Fruit fly (Drosophila melanogaster) whole organism, embryonic: ENCODE results near the gene CG31729.
A peak's percentile ranks its signal among the peaks of the same experiment; 100 is the strongest.

Experiments used
- Antp ChIP-seq: fragments of 200-800 bp; sonication (Bioruptor generic); optimal IDR thresholded peaks from 3 replicates; lab custom pipeline; 2016; ENCODE audit warnings: missing biosample characterization, missing genetic modification characterization
- BEAF-32 ChIP-seq: fragments of 200-800 bp; sonication (Bioruptor generic); optimal IDR thresholded peaks from 3 replicates; lab custom pipeline; 2017; ENCODE audit warnings: missing biosample characterization, missing genetic modification characterization, mild to moderate bottlenecking, moderate library complexity, missing genetic modification reagents
- Bgb ChIP-seq: fragments of 200-800 bp; sonication (Bioruptor generic); IDR thresholded peaks from 2 replicates; pipeline ENCODE4 v1.3.6; 2022; ENCODE audit warnings: missing biosample characterization, missing genetic modification characterization; ENCODE audit not compliant: partially characterized antibody
- CG10267 ChIP-seq: fragments of 200-800 bp; sonication (Bioruptor generic); optimal IDR thresholded peaks from 2 replicates; lab custom pipeline; 2018; ENCODE audit warnings: missing biosample characterization, mild to moderate bottlenecking, missing genetic modification characterization, moderate library complexity
- CG10321 ChIP-seq: fragments of 200-800 bp; sonication (Bioruptor generic); IDR thresholded peaks from 2 replicates; pipeline ENCODE4 v1.3.6; 2022; ENCODE audit warnings: missing biosample characterization, missing genetic modification characterization
- CG10366 ChIP-seq: fragments of 200-800 bp; sonication (Bioruptor generic); IDR thresholded peaks from 2 replicates; pipeline ENCODE4 v1.3.6; 2022; ENCODE audit warnings: missing biosample characterization, missing genetic modification characterization
- CG11093 ChIP-seq: fragments of 200-800 bp; sonication (Bioruptor generic); IDR thresholded peaks from 3 replicates; pipeline ENCODE4 v1.3.6; 2022; ENCODE audit warnings: missing biosample characterization, missing genetic modification characterization
- CG15479 ChIP-seq: fragments of 200-800 bp; sonication (Bioruptor generic); optimal IDR thresholded peaks from 3 replicates; lab custom pipeline; 2019; ENCODE audit warnings: missing biosample characterization, mild to moderate bottlenecking, missing genetic modification characterization, moderate library complexity
- CG17186 ChIP-seq: fragments of 200-800 bp; sonication (Bioruptor generic); optimal IDR thresholded peaks from 3 replicates; lab custom pipeline; 2017; ENCODE audit warnings: missing biosample characterization, missing genetic modification reagents, missing genetic modification characterization
- CG1832 ChIP-seq: fragments of 200-800 bp; sonication (Bioruptor generic); optimal IDR thresholded peaks from 2 replicates; lab custom pipeline; 2017; ENCODE audit warnings: missing biosample characterization, mild to moderate bottlenecking, missing genetic modification characterization, inconsistent platforms
- CG2116 ChIP-seq: fragments of 200-800 bp; sonication (Bioruptor generic); optimal IDR thresholded peaks from 3 replicates; lab custom pipeline; 2018; ENCODE audit warnings: missing biosample characterization, mild to moderate bottlenecking, missing genetic modification characterization
- CG2199 ChIP-seq: fragments of 200-800 bp; sonication (Bioruptor generic); IDR thresholded peaks from 3 replicates; pipeline ENCODE4 v1.3.6; 2022; ENCODE audit warnings: missing biosample characterization, missing genetic modification characterization
- CG31224 ChIP-seq: fragments of 200-800 bp; sonication (Bioruptor generic); IDR thresholded peaks from 2 replicates; pipeline ENCODE4 v1.3.6; 2022; ENCODE audit warnings: missing biosample characterization, missing genetic modification characterization
- CG3163 ChIP-seq: fragments of 200-800 bp; sonication (Bioruptor generic); optimal IDR thresholded peaks from 3 replicates; lab custom pipeline; 2016; ENCODE audit warnings: missing biosample characterization, missing genetic modification characterization
- CG4328 ChIP-seq: fragments of 200-800 bp; sonication (Bioruptor generic); optimal IDR thresholded peaks from 3 replicates; lab custom pipeline; 2017; ENCODE audit warnings: missing biosample characterization, missing genetic modification reagents, missing genetic modification characterization
- CG4360 ChIP-seq: fragments of 200-800 bp; sonication (Bioruptor generic); IDR thresholded peaks from 2 replicates; pipeline ENCODE4 v1.3.6; 2022; ENCODE audit warnings: missing biosample characterization, missing genetic modification characterization
- CG6254 ChIP-seq: fragments of 200-800 bp; sonication (Bioruptor generic); optimal IDR thresholded peaks from 3 replicates; lab custom pipeline; 2017; ENCODE audit warnings: mild to moderate bottlenecking, missing biosample characterization, missing genetic modification reagents, missing genetic modification characterization
- CG6683 ChIP-seq: fragments of 200-800 bp; sonication (Bioruptor generic); optimal IDR thresholded peaks from 2 replicates; lab custom pipeline; 2017; ENCODE audit warnings: missing biosample characterization, mild to moderate bottlenecking, missing genetic modification characterization, missing genetic modification reagents
- CG7372 ChIP-seq: fragments of 200-800 bp; sonication (Bioruptor generic); IDR thresholded peaks from 2 replicates; pipeline ENCODE4 v1.3.6; 2022; ENCODE audit warnings: missing biosample characterization, missing genetic modification characterization
- CrebB ChIP-seq: fragments of 200-800 bp; sonication (Bioruptor generic); optimal IDR thresholded peaks from 3 replicates; lab custom pipeline; 2018; ENCODE audit warnings: missing biosample characterization, mild to moderate bottlenecking, missing genetic modification characterization
- D19B ChIP-seq: fragments of 200-800 bp; sonication (Bioruptor generic); optimal IDR thresholded peaks from 2 replicates; lab custom pipeline; 2017; ENCODE audit warnings: missing biosample characterization, mild to moderate bottlenecking, missing genetic modification characterization
- Dip2 ChIP-seq: fragments of 200-800 bp; sonication (Bioruptor generic); IDR thresholded peaks from 2 replicates; pipeline ENCODE4 v1.3.6; 2022; ENCODE audit warnings: missing biosample characterization, missing genetic modification characterization
- Dip3 ChIP-seq: fragments of 200-800 bp; sonication (Bioruptor generic); optimal IDR thresholded peaks from 3 replicates; lab custom pipeline; 2016; ENCODE audit warnings: missing biosample characterization, missing genetic modification characterization
- E2f1 ChIP-seq: fragments of 200-800 bp; sonication (Bioruptor generic); IDR thresholded peaks from 2 replicates; pipeline ENCODE4 v1.3.6; 2022; ENCODE audit warnings: missing biosample characterization, missing genetic modification characterization
- E2f2 ChIP-seq: fragments of 200-800 bp; sonication (Bioruptor generic); IDR thresholded peaks from 2 replicates; pipeline ENCODE4 v1.3.6; 2022; ENCODE audit warnings: missing biosample characterization, missing genetic modification characterization
- Ets97D ChIP-seq: fragments of 200-800 bp; sonication (Bioruptor generic); optimal IDR thresholded peaks from 3 replicates; lab custom pipeline; 2016; ENCODE audit warnings: missing biosample characterization, missing genetic modification characterization
- HLH4C ChIP-seq: fragments of 200-800 bp; sonication (Bioruptor generic); IDR thresholded peaks from 3 replicates; pipeline ENCODE4 v1.3.6; 2022; ENCODE audit warnings: missing biosample characterization, missing genetic modification characterization; ENCODE audit not compliant: partially characterized antibody
- HLHmδ ChIP-seq: fragments of 200-800 bp; sonication (Bioruptor generic); optimal IDR thresholded peaks from 2 replicates; lab custom pipeline; 2018; ENCODE audit warnings: missing biosample characterization, mild to moderate bottlenecking, missing genetic modification characterization, moderate library complexity
- Kr ChIP-seq: fragments of 200-800 bp; sonication (Bioruptor generic); optimal IDR thresholded peaks from 2 replicates; lab custom pipeline; 2017; ENCODE audit warnings: missing biosample characterization, mild to moderate bottlenecking, missing genetic modification characterization
- Lhr ChIP-seq: fragments of 200-800 bp; sonication (Bioruptor generic); optimal IDR thresholded peaks from 3 replicates; lab custom pipeline; 2017; ENCODE audit warnings: mild to moderate bottlenecking, missing biosample characterization, missing genetic modification reagents, missing genetic modification characterization
- Mes4 ChIP-seq: fragments of 200-800 bp; sonication (Bioruptor generic); optimal IDR thresholded peaks from 2 replicates; lab custom pipeline; 2016; ENCODE audit warnings: missing biosample characterization, missing genetic modification characterization
- NK7.1 ChIP-seq: fragments of 200-800 bp; sonication (Bioruptor generic); optimal IDR thresholded peaks from 3 replicates; lab custom pipeline; 2016; ENCODE audit warnings: missing biosample characterization, missing genetic modification characterization
- NfI ChIP-seq: fragments of 200-800 bp; sonication (Bioruptor generic); optimal IDR thresholded peaks from 3 replicates; lab custom pipeline; 2018; ENCODE audit warnings: missing biosample characterization, mild to moderate bottlenecking, missing genetic modification characterization, moderate library complexity
- Ptx1 ChIP-seq: fragments of 200-800 bp; sonication (Bioruptor generic); IDR thresholded peaks from 2 replicates; pipeline ENCODE4 v1.3.6; 2022; ENCODE audit warnings: missing biosample characterization, missing genetic modification characterization
- Rfx ChIP-seq: fragments of 200-800 bp; sonication (Bioruptor generic); IDR thresholded peaks from 2 replicates; pipeline ENCODE4 v1.3.6; 2022; ENCODE audit warnings: missing biosample characterization, missing genetic modification characterization
- Sin3A ChIP-seq: fragments of >200 bp; optimal IDR thresholded peaks from 2 replicates; lab custom pipeline; 2018
- amos ChIP-seq: fragments of 200-800 bp; sonication (Bioruptor generic); IDR thresholded peaks from 2 replicates; pipeline ENCODE4 v1.3.6; 2022; ENCODE audit warnings: missing biosample characterization, missing genetic modification characterization; ENCODE audit not compliant: partially characterized antibody
- ato ChIP-seq: fragments of 200-800 bp; sonication (Bioruptor generic); IDR thresholded peaks from 2 replicates; pipeline ENCODE4 v1.3.6; 2022; ENCODE audit warnings: missing biosample characterization, missing genetic modification characterization; ENCODE audit not compliant: partially characterized antibody
- fru ChIP-seq: fragments of >200 bp; optimal IDR thresholded peaks from 2 replicates; lab custom pipeline; 2017
- her ChIP-seq: fragments of 200-800 bp; sonication (Bioruptor generic); optimal IDR thresholded peaks from 2 replicates; lab custom pipeline; 2016; ENCODE audit warnings: missing biosample characterization, missing genetic modification characterization
- lola ChIP-seq, 3 experiments: fragments of >200 bp in 2 of 3; fragments of 200-800 bp in 1 of 3; sonication (Bioruptor generic) in 1 of 3; optimal IDR thresholded peaks; 2 replicates each; lab custom pipeline; 2017 to 2019; ENCODE audit warnings: missing biosample characterization in 3 of 3, missing genetic modification characterization in 3 of 3, mild to moderate bottlenecking in 1 of 3, moderate library complexity in 1 of 3
- mam ChIP-seq: fragments of 200-800 bp; sonication (Bioruptor generic); optimal IDR thresholded peaks from 3 replicates; lab custom pipeline; 2016; ENCODE audit warnings: missing biosample characterization, missing genetic modification characterization
- nerfin-1 ChIP-seq: fragments of 200-800 bp; sonication (Bioruptor generic); optimal IDR thresholded peaks from 3 replicates; lab custom pipeline; 2019; ENCODE audit warnings: missing biosample characterization, mild to moderate bottlenecking, missing genetic modification characterization, moderate library complexity
- pan ChIP-seq, 4 experiments: fragments of >200 bp in 3 of 4; fragments of 200-800 bp in 1 of 4; sonication (Bioruptor generic) in 1 of 4; optimal IDR thresholded peaks in 3 of 4; IDR thresholded peaks in 1 of 4; 2 replicates each; pipeline versions ENCODE4 v1.3.6 to Lab custom; 2017 to 2022; ENCODE audit warnings: missing biosample characterization in 2 of 4, missing genetic modification characterization in 2 of 4, mixed read lengths in 1 of 4
- trem ChIP-seq: fragments of 200-800 bp; optimal IDR thresholded peaks from 3 replicates; lab custom pipeline; 2019; ENCODE audit warnings: missing biosample characterization, mild to moderate bottlenecking, missing genetic modification characterization, moderate library complexity
- unpg ChIP-seq: fragments of 200-800 bp; sonication (Bioruptor generic); optimal IDR thresholded peaks from 3 replicates; lab custom pipeline; 2018; ENCODE audit warnings: missing biosample characterization, mild to moderate bottlenecking, missing genetic modification characterization, moderate library complexity
- wek ChIP-seq: fragments of 200-800 bp; sonication (Bioruptor generic); optimal IDR thresholded peaks from 3 replicates; lab custom pipeline; 2018; ENCODE audit warnings: missing biosample characterization, mild to moderate bottlenecking, missing genetic modification characterization, moderate library complexity
- zen2 ChIP-seq: fragments of 200-800 bp; sonication (Bioruptor generic); IDR thresholded peaks from 3 replicates; pipeline ENCODE4 v1.3.6; 2022; ENCODE audit warnings: missing biosample characterization, missing genetic modification characterization; ENCODE audit not compliant: partially characterized antibody

Gene CG31729

DNA sequence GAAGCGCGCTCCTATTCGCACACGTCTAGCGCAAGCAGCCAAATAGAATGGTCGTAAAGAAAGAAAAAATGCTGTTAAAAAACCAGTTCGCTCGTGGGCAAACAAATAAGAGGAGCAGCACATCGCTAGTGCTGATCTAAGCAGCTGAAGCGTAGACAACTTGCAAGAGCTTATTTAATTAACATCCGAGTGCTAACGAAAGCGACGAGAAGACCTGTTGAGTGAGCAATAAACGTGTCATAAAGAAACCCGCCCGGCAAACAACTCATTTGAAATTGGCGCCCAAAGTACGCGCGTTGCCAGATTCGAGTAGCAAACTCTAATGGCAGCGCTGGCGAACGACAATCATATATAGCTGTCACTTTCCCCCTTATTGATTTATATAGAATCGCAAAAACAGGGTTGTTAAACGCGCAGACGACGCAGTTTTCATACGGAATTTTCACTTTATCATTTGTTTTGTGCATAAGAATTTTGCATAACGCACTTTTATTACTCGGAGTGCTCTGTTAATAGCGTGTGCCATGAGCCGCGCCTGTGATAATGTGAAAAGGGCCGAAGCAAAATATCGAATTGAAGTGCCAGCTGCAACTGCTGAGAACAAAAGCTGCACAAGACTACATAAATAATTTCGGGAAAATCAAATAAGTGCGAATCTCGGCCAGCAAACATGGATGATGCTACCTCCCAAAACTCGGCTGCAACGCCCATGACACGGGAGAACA, 6.3 kb downstream of the CG31729 start (continued):
- TF ChIP-seq trem (tag; lab: Kevin White, UChicago) (peak; percentile 47), pan (optimal IDR thresholded peaks at IDR 0.05; lab: Kevin White, UChicago) (no peak), pan (GFP tag; optimal IDR thresholded peaks at IDR 0.05 in 1 of 2, IDR thresholded peaks at IDR 0.05 in 1 of 2) (no peak), CG10321 (GFP tag; lab: Robert Waterston, UW) (peak; percentile 96), Mes4 (GFP tag; lab: Kevin White, UChicago) (peak; percentile 46), Ets97D (peak; percentile 51), E2f1 (GFP tag; lab: Robert Waterston, UW) (no peak), CG31224 (GFP tag; lab: Robert Waterston, UW) (no peak), Ptx1 (GFP tag; lab: Robert Waterston, UW) (no peak), NK7.1 (GFP tag; lab: Kevin White, UChicago) (no peak), zen2 (GFP tag; lab: Robert Waterston, UW) (no peak; the same call in 2 of the 3 replicates), Kr (GFP tag; lab: Kevin White, UChicago) (no peak), CG6254 (GFP tag; lab: Kevin White, UChicago) (no peak), CG15479 (GFP tag; lab: Kevin White, UChicago) (peak; percentile 39), CrebB (tag; lab: Kevin White, UChicago) (peak; percentile 7), HLHmδ (GFP tag; lab: Kevin White, UChicago) (no peak), CG6683 (GFP tag; lab: Kevin White, UChicago) (no peak), CG4360 (GFP tag; lab: Robert Waterston, UW) (peak; percentile 17; the same call in 1 of the 2 replicates), fru (no peak), amos (GFP tag; lab: Robert Waterston, UW) (peak; percentile 60; the same call in 1 of the 2 replicates), CG4328 (GFP tag; lab: Kevin White, UChicago) (no peak), D19B (GFP tag; lab: Kevin White, UChicago) (no peak), Antp (GFP tag; lab: Kevin White, UChicago) (no peak), CG1832 (GFP tag; lab: Kevin White, UChicago) (peak; percentile 57), Dip3 (no peak), BEAF-32 (peak; percentile 37), nerfin-1 (tag; lab: Kevin White, UChicago) (peak; percentile 98), CG17186 (GFP tag; lab: Kevin White, UChicago) (peak; percentile 44), NfI (GFP tag; lab: Kevin White, UChicago) (no peak), HLH4C (GFP tag; lab: Robert Waterston, UW) (peak; percentile 51; the same call in 2 of the 3 replicates), CG11093 (GFP tag; lab: Robert Waterston, UW) (no peak), unpg (GFP tag; lab: Kevin White, UChicago) (no peak), Dip2 (GFP tag; lab: Robert Waterston, UW) (no peak), Rfx (0 out of 2 replicates have a peak, but pooled peaks have one; percentile 23), her (GFP tag; lab: Kevin White, UChicago) (no peak), Lhr (GFP tag; lab: Kevin White, UChicago) (no peak), CG2199 (GFP tag; lab: Robert Waterston, UW) (peak; percentile 76), Bgb (GFP tag; lab: Robert Waterston, UW) (peak; percentile 60), CG2116 (peak; percentile 77), mam (peak; percentile 7), E2f2 (GFP tag; lab: Robert Waterston, UW) (peak; percentile 99), CG3163 (GFP tag; lab: Kevin White, UChicago) (no peak), CG10366 (GFP tag; lab: Robert Waterston, UW) (no peak), CG10267 (peak; percentile 65), lola (GFP tag; optimal IDR thresholded peaks at IDR 0.05; lab: Kevin White, UChicago) (no peak), wek (GFP tag; lab: Kevin White, UChicago) (no peak), CG7372 (no peak), ato (GFP tag; lab: Robert Waterston, UW) (0 out of 2 replicates have a peak, but pooled peaks have one; percentile 48), Sin3A (lab: Kevin White, UChicago) (peak; percentile 48)
